Worm (Caenorhabditis elegans) whole organism, late embryonic: Measurements from ENCODE around the gene oat-1.

ENCODE experiments used
- syd-9 ChIP-seq: sonication (generic microtip); optimal IDR thresholded peaks from 2 replicates; lab custom pipeline; 2016; ENCODE audit warnings: mild to moderate bottlenecking, missing genetic modification characterization, moderate library complexity, missing compliant biosample characterization
- tbx-7 ChIP-seq: sonication (generic microtip); optimal IDR thresholded peaks from 2 replicates; lab custom pipeline; 2016; ENCODE audit warnings: missing genotype, missing genetic modification characterization, missing compliant biosample characterization
- unc-3 ChIP-seq, 2 experiments: fragments of 200-800 bp in 1 of 2; sonication (Bioruptor generic) in 1 of 2; sonication (generic microtip) in 1 of 2; conservative IDR thresholded peaks in 1 of 2; optimal IDR thresholded peaks in 1 of 2; 2 replicates each; pipeline versions ENCODE4 v1.3.6 to Lab custom; 2016 to 2022; ENCODE audit warnings: missing compliant biosample characterization in 2 of 2, missing genetic modification characterization in 2 of 2, missing genetic modification reagents in 1 of 2

DNA sequence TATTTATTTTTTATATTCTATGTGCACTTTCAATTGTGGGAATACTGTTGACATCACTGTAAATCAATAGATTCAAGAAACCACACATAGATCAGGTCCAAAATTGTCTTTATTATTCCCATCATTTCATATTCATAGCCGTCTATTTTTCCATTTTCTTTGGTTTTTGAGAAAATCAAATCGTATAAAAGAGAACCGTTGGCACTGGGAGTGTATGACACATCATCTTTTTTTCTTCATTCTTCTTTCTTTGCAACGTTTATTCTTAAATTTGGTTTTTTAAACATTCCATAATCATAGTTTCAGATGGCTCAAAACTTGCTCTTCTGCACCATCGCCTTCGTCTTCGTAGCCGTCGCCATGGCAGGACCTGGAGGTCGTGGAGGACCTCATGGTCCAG is 17.5 kb upstream of the oat-1 start, which contains the start of gene srlf-2:
- no peak for TF ChIP-seq syd-9 (tag; lab: Kevin White, UChicago)
- no peak for TF ChIP-seq unc-3 (GFP tag; conservative IDR thresholded peaks at IDR 0.05; lab: Robert Waterston, UW)
- TF ChIP-seq unc-3 (tag; optimal IDR thresholded peaks at IDR 0.05; lab: Kevin White, UChicago), result no peak
- no peak for TF ChIP-seq tbx-7 (tag; lab: Kevin White, UChicago)
